Fruit fly (Drosophila melanogaster) whole organism, wandering third instar larva: ENCODE data around the gene CG4653.

Source experiments
- Abd-B ChIP-seq: fragments of >200 bp; optimal IDR thresholded peaks from 2 replicates; lab custom pipeline; 2017; ENCODE audit warnings: missing biosample characterization, missing genetic modification characterization
- CG32264 ChIP-seq: fragments of 200-800 bp; sonication (Bioruptor generic); optimal IDR thresholded peaks from 2 replicates; lab custom pipeline; 2016; ENCODE audit warnings: missing biosample characterization, missing genetic modification characterization
- CG9705 ChIP-seq: fragments of 200-800 bp; sonication (Bioruptor generic); optimal IDR thresholded peaks from 2 replicates; lab custom pipeline; 2018; ENCODE audit warnings: missing biosample characterization, mild to moderate bottlenecking, missing genetic modification characterization
- CrebA ChIP-seq: fragments of 200-800 bp; sonication (Bioruptor generic); optimal IDR thresholded peaks from 2 replicates; lab custom pipeline; 2016; ENCODE audit warnings: missing biosample characterization, mild to moderate bottlenecking, missing genetic modification characterization, borderline replicate concordance
- Dfd ChIP-seq: fragments of >200 bp; optimal IDR thresholded peaks from 2 replicates; lab custom pipeline; 2017; ENCODE audit warnings: missing biosample characterization, missing genetic modification characterization
- Dif ChIP-seq: fragments of 200-275, 200-300 bp; sonication (Bioruptor generic); optimal IDR thresholded peaks from 2 replicates; lab custom pipeline; 2018; ENCODE audit warnings: missing biosample characterization, missing genetic modification characterization; ENCODE audit not compliant: partially characterized antibody
- GATAd ChIP-seq: sonication (Bioruptor generic); optimal IDR thresholded peaks from 2 replicates; lab custom pipeline; 2016; ENCODE audit warnings: missing biosample characterization, missing genetic modification characterization
- HLH106 ChIP-seq: fragments of 200-800 bp; optimal IDR thresholded peaks from 3 replicates; lab custom pipeline; 2019; ENCODE audit warnings: missing biosample characterization, mild to moderate bottlenecking, missing genetic modification characterization, moderate library complexity
- Hnf4 ChIP-seq: fragments of 200-800 bp; sonication (Bioruptor generic); optimal IDR thresholded peaks from 2 replicates; lab custom pipeline; 2016; ENCODE audit warnings: missing biosample characterization, mild to moderate bottlenecking, missing genetic modification characterization
- Hr78 ChIP-seq: fragments of >200 bp; optimal IDR thresholded peaks from 2 replicates; lab custom pipeline; 2017; ENCODE audit warnings: missing biosample characterization, missing genetic modification characterization
- Hr83 ChIP-seq: fragments of 200-300 bp; sonication (Bioruptor generic); optimal IDR thresholded peaks from 2 replicates; lab custom pipeline; 2016; ENCODE audit warnings: missing biosample characterization, mild to moderate bottlenecking, missing genetic modification characterization, moderate library complexity; ENCODE audit not compliant: poor library complexity, severe bottlenecking
- Jra ChIP-seq: sonication (Bioruptor generic); optimal IDR thresholded peaks from 2 replicates; lab custom pipeline; 2016; ENCODE audit warnings: missing biosample characterization, missing genetic modification characterization
- Mio ChIP-seq: sonication (Bioruptor generic); optimal IDR thresholded peaks from 2 replicates; lab custom pipeline; 2016; ENCODE audit warnings: missing biosample characterization, missing genetic modification characterization
- Myc ChIP-seq: fragments of >200 bp; optimal IDR thresholded peaks from 2 replicates; lab custom pipeline; 2017
- N ChIP-seq: fragments of >200 bp; optimal IDR thresholded peaks from 2 replicates; lab custom pipeline; 2018; ENCODE audit warnings: missing biosample characterization, missing external identifiers, missing genetic modification characterization
- OdsH ChIP-seq: fragments of 200-800 bp; sonication (Bioruptor generic); optimal IDR thresholded peaks from 2 replicates; lab custom pipeline; 2016; ENCODE audit warnings: missing biosample characterization, mild to moderate bottlenecking, missing genetic modification characterization
- Rel ChIP-seq, 2 experiments: fragments of 200-800 bp; sonication (Bioruptor generic) in 1 of 2; optimal IDR thresholded peaks; 2 replicates in 1 of 2; 3 replicates in 1 of 2; lab custom pipeline; 2016 to 2019; ENCODE audit warnings: mild to moderate bottlenecking in 2 of 2, missing biosample characterization in 2 of 2, missing genetic modification characterization in 2 of 2, moderate library complexity in 1 of 2
- Sp1 ChIP-seq: fragments of 200-800 bp; sonication (Bioruptor generic); optimal IDR thresholded peaks from 3 replicates; lab custom pipeline; 2019; ENCODE audit warnings: missing biosample characterization, mild to moderate bottlenecking, missing genetic modification characterization, moderate library complexity
- Vsx2 ChIP-seq: fragments of 200-300, 225-300 bp; sonication (Bioruptor generic); optimal IDR thresholded peaks from 2 replicates; lab custom pipeline; 2018; ENCODE audit warnings: missing biosample characterization, missing genetic modification characterization; ENCODE audit not compliant: partially characterized antibody
- br ChIP-seq: fragments of 200-800 bp; sonication (Bioruptor generic); optimal IDR thresholded peaks from 2 replicates; lab custom pipeline; 2016; ENCODE audit warnings: missing biosample characterization, missing genetic modification characterization
- brk ChIP-seq: fragments of 200-800 bp; sonication (Bioruptor generic); optimal IDR thresholded peaks from 2 replicates; lab custom pipeline; 2016; ENCODE audit warnings: missing biosample characterization, mild to moderate bottlenecking, missing genetic modification characterization
- dl ChIP-seq, 2 experiments: fragments of 175-275, 200-275 bp in 1 of 2; fragments of 200-275 bp in 1 of 2; sonication (Bioruptor generic); optimal IDR thresholded peaks; lab custom pipeline; 2018; ENCODE audit warnings: mild to moderate bottlenecking in 2 of 2, missing biosample characterization in 2 of 2, missing genetic modification characterization in 2 of 2, moderate library complexity in 2 of 2; ENCODE audit not compliant: partially characterized antibody in 2 of 2, insufficient read depth in 1 of 2
- dmrt93B ChIP-seq: fragments of 200-800 bp; sonication (Bioruptor generic); optimal IDR thresholded peaks from 2 replicates; lab custom pipeline; 2018; ENCODE audit warnings: missing biosample characterization, mild to moderate bottlenecking, missing genetic modification characterization
- dsf ChIP-seq: sonication (Bioruptor generic); optimal IDR thresholded peaks from 2 replicates; lab custom pipeline; 2016; ENCODE audit warnings: missing biosample characterization, missing genetic modification characterization, borderline replicate concordance
- ey ChIP-seq: fragments of 200-800 bp; sonication (Bioruptor generic); optimal IDR thresholded peaks from 2 replicates; lab custom pipeline; 2016; ENCODE audit warnings: missing biosample characterization, missing genetic modification characterization
- foxo ChIP-seq, 2 experiments: fragments of 200-800 bp; sonication (Bioruptor generic); optimal IDR thresholded peaks; 2 replicates in 1 of 2; 3 replicates in 1 of 2; lab custom pipeline; 2016 to 2017; ENCODE audit warnings: missing biosample characterization in 2 of 2, missing genetic modification characterization in 2 of 2
- fru ChIP-seq: fragments of 200-800 bp; sonication (Bioruptor generic); optimal IDR thresholded peaks from 3 replicates; lab custom pipeline; 2016; ENCODE audit warnings: missing biosample characterization, mild to moderate bottlenecking, missing genetic modification characterization
- h ChIP-seq: fragments of 200-800 bp; sonication (Bioruptor generic); optimal IDR thresholded peaks from 3 replicates; lab custom pipeline; 2016; ENCODE audit warnings: missing biosample characterization, mild to moderate bottlenecking, missing genetic modification characterization
- jim ChIP-seq: fragments of 175-275, 200-325 bp; sonication (Bioruptor generic); optimal IDR thresholded peaks from 2 replicates; lab custom pipeline; 2016; ENCODE audit warnings: missing biosample characterization, mild to moderate bottlenecking, missing genetic modification characterization
- pan ChIP-seq: fragments of >200 bp; optimal IDR thresholded peaks from 2 replicates; lab custom pipeline; 2017
- psq ChIP-seq: fragments of 200-800 bp; sonication (Bioruptor generic); optimal IDR thresholded peaks from 3 replicates; lab custom pipeline; 2017; ENCODE audit warnings: missing biosample characterization, mild to moderate bottlenecking, missing genetic modification characterization, moderate library complexity
- rgr ChIP-seq: fragments of 200-800 bp; sonication (Bioruptor generic); optimal IDR thresholded peaks from 3 replicates; lab custom pipeline; 2016; ENCODE audit warnings: missing biosample characterization, mild to moderate bottlenecking, missing genetic modification characterization
- sage ChIP-seq: fragments of 200-800 bp; sonication (Bioruptor generic); optimal IDR thresholded peaks from 2 replicates; lab custom pipeline; 2016; ENCODE audit warnings: missing biosample characterization, mild to moderate bottlenecking, missing genetic modification characterization
- sv ChIP-seq: fragments of 200-800 bp; sonication (Bioruptor generic); optimal IDR thresholded peaks from 3 replicates; lab custom pipeline; 2016; ENCODE audit warnings: missing biosample characterization, missing genetic modification characterization
- tai ChIP-seq: sonication (Bioruptor generic); optimal IDR thresholded peaks from 2 replicates; lab custom pipeline; 2016; ENCODE audit warnings: missing biosample characterization, missing genetic modification characterization
- usp ChIP-seq: fragments of >200 bp; optimal IDR thresholded peaks from 2 replicates; lab custom pipeline; 2017; ENCODE audit warnings: missing biosample characterization, missing genetic modification characterization

CG4653 gene

dm6 chrX:16688106-16688459 lies 15.8 kb upstream of the CG4653 start:
- TF ChIP-seq Rel (GFP tag; optimal IDR thresholded peaks at IDR 0.05; lab: Kevin White, UChicago) (no peak), Rel (tag; optimal IDR thresholded peaks at IDR 0.05; lab: Kevin White, UChicago) (peak; percentile 50), GATAd (GFP tag; lab: Kevin White, UChicago) (no peak), Dfd (GFP tag; lab: Kevin White, UChicago) (no peak), usp (GFP tag; lab: Kevin White, UChicago) (no peak), brk (GFP tag; lab: Kevin White, UChicago) (no peak)

dm6 chrX:16689339-16689738 lies 14.5 kb upstream of the CG4653 start:
- TF ChIP-seq ey (GFP tag; lab: Kevin White, UChicago) (no peak), CG9705 (GFP tag; lab: Kevin White, UChicago) (no peak), sv (GFP tag; lab: Kevin White, UChicago) (no peak), Myc (lab: Kevin White, UChicago) (no peak), N (no peak), dsf (GFP tag; lab: Kevin White, UChicago) (no peak), CrebA (GFP tag; lab: Kevin White, UChicago) (no peak)

dm6 chrX:16689966-16690365 lies 13.9 kb upstream of the CG4653 start:
- no peak for TF ChIP-seq Hr83 (GFP tag; lab: Kevin White, UChicago)
- TF ChIP-seq fru (GFP tag; lab: Kevin White, UChicago): no peak
- no peak for TF ChIP-seq CrebA (GFP tag; lab: Kevin White, UChicago)
- TF ChIP-seq h: no peak
- TF ChIP-seq ey (GFP tag; lab: Kevin White, UChicago): no peak
- TF ChIP-seq Jra (GFP tag; lab: Kevin White, UChicago): no peak
- no peak for TF ChIP-seq jim (GFP tag; lab: Kevin White, UChicago)
- TF ChIP-seq psq: no peak
- TF ChIP-seq pan (lab: Kevin White, UChicago): no peak

dm6 chrX:16690499-16690898 lies 13.4 kb upstream of the CG4653 start:
- TF ChIP-seq sv (GFP tag; lab: Kevin White, UChicago) (no peak), Hr83 (GFP tag; lab: Kevin White, UChicago) (no peak), CG9705 (GFP tag; lab: Kevin White, UChicago) (no peak), br (GFP tag; lab: Kevin White, UChicago) (no peak), rgr (GFP tag; lab: Kevin White, UChicago) (no peak), Myc (lab: Kevin White, UChicago) (no peak), HLH106 (no peak), foxo (GFP tag; optimal IDR thresholded peaks at IDR 0.05; lab: Kevin White, UChicago) (no peak), dmrt93B (GFP tag; lab: Kevin White, UChicago) (no peak), CG32264 (GFP tag; lab: Kevin White, UChicago) (no peak), GATAd (GFP tag; lab: Kevin White, UChicago) (no peak), pan (lab: Kevin White, UChicago) (no peak), OdsH (GFP tag; lab: Kevin White, UChicago) (no peak), Hnf4 (GFP tag; lab: Kevin White, UChicago) (no peak), sage (GFP tag; lab: Kevin White, UChicago) (no peak), usp (GFP tag; lab: Kevin White, UChicago) (no peak)

dm6 chrX:16691440-16691839 lies 12.4 kb upstream of the CG4653 start:
- TF ChIP-seq CrebA (GFP tag; lab: Kevin White, UChicago) (no peak), sv (GFP tag; lab: Kevin White, UChicago) (peak; percentile 57), psq (peak; percentile 24), pan (lab: Kevin White, UChicago) (no peak), HLH106 (peak; percentile 61), h (peak; percentile 68), N (no peak), rgr (GFP tag; lab: Kevin White, UChicago) (peak; percentile 74), Dif (GFP tag; lab: Kevin White, UChicago) (no peak), fru (GFP tag; lab: Kevin White, UChicago) (peak; percentile 59), Myc (lab: Kevin White, UChicago) (no peak), Dfd (GFP tag; lab: Kevin White, UChicago) (no peak), ey (GFP tag; lab: Kevin White, UChicago) (peak; percentile 61), Hnf4 (GFP tag; lab: Kevin White, UChicago) (peak; percentile 38), Sp1 (peak; percentile 20), jim (GFP tag; lab: Kevin White, UChicago) (no peak), CG9705 (GFP tag; lab: Kevin White, UChicago) (peak; percentile 2), GATAd (GFP tag; lab: Kevin White, UChicago) (no peak), brk (GFP tag; lab: Kevin White, UChicago) (no peak), dmrt93B (GFP tag; lab: Kevin White, UChicago) (peak; percentile 28), Mio (GFP tag; lab: Kevin White, UChicago) (no peak), CG32264 (GFP tag; lab: Kevin White, UChicago) (no peak), dsf (GFP tag; lab: Kevin White, UChicago) (no peak), OdsH (GFP tag; lab: Kevin White, UChicago) (peak; percentile 54), foxo (GFP tag; optimal IDR thresholded peaks at IDR 0.05; lab: Kevin White, UChicago) (peak in 1 of 2 experiments; percentile 67), br (GFP tag; lab: Kevin White, UChicago) (peak; percentile 49), Vsx2 (GFP tag; lab: Kevin White, UChicago) (no peak), tai (no peak), Hr83 (GFP tag; lab: Kevin White, UChicago) (no peak), Abd-B (GFP tag; lab: Kevin White, UChicago) (no peak), Hr78 (no peak), dl (GFP tag; optimal IDR thresholded peaks at IDR 0.05; lab: Kevin White, UChicago; ENCODE audit: insufficient read depth in 1 of 2, partially characterized antibody in 2 of 2) (no peak)
